Fruit fly (Drosophila melanogaster): ENCODE results near the gene Irp-1A.

Gene Irp-1A

DNA sequence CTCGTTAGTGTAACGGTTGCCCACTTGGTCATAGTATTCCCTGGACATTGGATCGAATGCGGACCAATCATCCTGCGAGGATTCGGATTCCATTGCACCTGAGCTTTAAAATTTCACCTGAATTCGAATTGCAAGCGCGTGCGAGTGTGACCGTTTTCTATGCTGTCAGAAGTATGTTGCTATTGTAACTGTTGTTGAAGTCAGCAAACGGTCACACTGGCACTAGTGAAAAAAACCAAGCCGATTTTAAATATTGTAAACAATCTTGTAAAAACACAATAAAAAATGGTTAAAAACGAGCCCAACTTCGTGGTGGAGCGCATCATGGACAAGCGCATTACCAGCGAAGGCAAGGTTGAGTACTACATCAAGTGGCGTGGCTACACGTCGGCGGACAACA, 21.0 kb upstream of the Irp-1A start, which contains the start of the genes vret and HP1c (continued):
- peak; percentile 84 for TF ChIP-seq Ets65A (GFP tag)
- TF ChIP-seq CG43689 (GFP tag; IDR thresholded peaks at IDR 0.05): no peak
- no peak for TF ChIP-seq Gsc (GFP tag; IDR thresholded peaks at IDR 0.05)
- no peak for TF ChIP-seq CG4360 (GFP tag; IDR thresholded peaks at IDR 0.05)
- peak; percentile 43 for TF ChIP-seq CG2116 (GFP tag; optimal IDR thresholded peaks at IDR 0.05)
- no peak for TF ChIP-seq gsb-n (tag; optimal IDR thresholded peaks at IDR 0.05)
- TF ChIP-seq CG10209 (GFP tag; optimal IDR thresholded peaks at IDR 0.05): no peak
- peak; percentile 68 for TF ChIP-seq Aef1 (GFP tag; IDR thresholded peaks at IDR 0.05)
- no peak for TF ChIP-seq Lpt (GFP tag; optimal IDR thresholded peaks at IDR 0.05)
- TF ChIP-seq mirr (GFP tag; optimal IDR thresholded peaks at IDR 0.05): no peak
- no peak for TF ChIP-seq Kr (GFP tag; optimal IDR thresholded peaks at IDR 0.05)
- no peak for TF ChIP-seq Dip2 (GFP tag; IDR thresholded peaks at IDR 0.05)
- TF ChIP-seq schlank (tag; optimal IDR thresholded peaks at IDR 0.05): no peak
- TF ChIP-seq Opbp (GFP tag; IDR thresholded peaks at IDR 0.05; ENCODE audit: partially characterized antibody): peak; percentile 46; the same call in 1 of the 3 replicates
- no peak for TF ChIP-seq CG7372 (GFP tag; IDR thresholded peaks at IDR 0.05)

DNA sequence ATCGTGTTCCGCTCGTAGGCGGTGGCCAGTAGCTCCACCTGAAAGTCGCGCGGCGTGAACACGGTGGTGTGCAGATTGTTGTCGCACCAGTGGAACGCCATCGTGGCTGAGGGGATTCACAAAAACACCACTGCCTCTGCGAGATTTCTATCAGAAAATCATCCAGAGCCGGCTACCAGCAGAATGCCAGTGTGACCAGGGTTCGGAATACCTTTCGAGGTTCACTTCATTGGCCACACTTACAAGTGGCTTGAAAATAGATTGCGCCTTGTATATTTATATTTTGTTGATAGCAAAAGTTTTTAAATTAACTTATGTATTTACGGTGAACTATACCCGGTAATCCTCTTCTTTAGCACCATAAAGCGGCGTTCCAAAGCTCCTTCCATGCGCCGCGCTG, 16.5 kb upstream of the Irp-1A start, which contains the start of the genes Dcr-1 and CG6985:
TSS of gene Dcr-1 (minus strand) at position 162 of the 400 bp plus-strand sequence.
TSS of gene CG6985 (plus strand) at position 221 of the 400 bp plus-strand sequence.
- peak; percentile 26; the same call in 1 of the 3 replicates for TF ChIP-seq CG7963 (GFP tag; IDR thresholded peaks at IDR 0.05; ENCODE audit: partially characterized antibody)
- TF ChIP-seq CG13287 (GFP tag; IDR thresholded peaks at IDR 0.05; ENCODE audit: partially characterized antibody): peak; percentile 40
- no peak for TF ChIP-seq CG11560 (tag; IDR thresholded peaks at IDR 0.05)
- no peak for TF ChIP-seq CG16815 (GFP tag; optimal IDR thresholded peaks at IDR 0.05)
- TF ChIP-seq pan (optimal IDR thresholded peaks at IDR 0.05): no peak
- TF ChIP-seq pan (GFP tag; optimal IDR thresholded peaks at IDR 0.05 in 1 of 2, IDR thresholded peaks at IDR 0.05 in 1 of 2): no peak
- TF ChIP-seq bbx (GFP tag; IDR thresholded peaks at IDR 0.05; ENCODE audit: partially characterized antibody): no peak
- TF ChIP-seq MBD-R2 (GFP tag; IDR thresholded peaks at IDR 0.05): peak; percentile 88
- no peak for TF ChIP-seq Gsc (GFP tag; IDR thresholded peaks at IDR 0.05)
- TF ChIP-seq usp (GFP tag; optimal IDR thresholded peaks at IDR 0.05): no peak
- no peak for TF ChIP-seq CG11695 (GFP tag; IDR thresholded peaks at IDR 0.05)
- TF ChIP-seq peb (GFP tag; IDR thresholded peaks at IDR 0.05): no peak
- no peak for TF ChIP-seq CG10321 (GFP tag; IDR thresholded peaks at IDR 0.05)
- no peak for TF ChIP-seq CG10462 (GFP tag; optimal IDR thresholded peaks at IDR 0.05)
- TF ChIP-seq CG4617 (GFP tag; optimal IDR thresholded peaks at IDR 0.05; ENCODE audit: borderline replicate concordance): peak; percentile 56
- TF ChIP-seq dmrt11E (tag; optimal IDR thresholded peaks at IDR 0.05): no peak
- no peak for TF ChIP-seq CG12769 (tag; optimal IDR thresholded peaks at IDR 0.05)
- TF ChIP-seq BEAF-32 (GFP tag; optimal IDR thresholded peaks at IDR 0.05): peak; percentile 19
- TF ChIP-seq HmgZ (tag; optimal IDR thresholded peaks at IDR 0.05): peak; percentile 11
- TF ChIP-seq pzg (GFP tag; optimal IDR thresholded peaks at IDR 0.05): peak; percentile 42
- TF ChIP-seq CG17361 (GFP tag; IDR thresholded peaks at IDR 0.05): no peak
- TF ChIP-seq org-1 (GFP tag; optimal IDR thresholded peaks at IDR 0.05): no peak
- TF ChIP-seq tup (GFP tag; optimal IDR thresholded peaks at IDR 0.05): no peak
- TF ChIP-seq fd102C (GFP tag; optimal IDR thresholded peaks at IDR 0.05): no peak
- TF ChIP-seq YL-1 (GFP tag; optimal IDR thresholded peaks at IDR 0.05): peak; percentile 50
- TF ChIP-seq CG10267 (tag; optimal IDR thresholded peaks at IDR 0.05): no peak
- TF ChIP-seq Neu2 (GFP tag; optimal IDR thresholded peaks at IDR 0.05; ENCODE audit: borderline replicate concordance): no peak
- TF ChIP-seq gcm (GFP tag; optimal IDR thresholded peaks at IDR 0.05): no peak
- no peak for TF ChIP-seq gcm2 (GFP tag; optimal IDR thresholded peaks at IDR 0.05)
- TF ChIP-seq CG12104 (GFP tag; optimal IDR thresholded peaks at IDR 0.05): no peak
- no peak for TF ChIP-seq danr (GFP tag; IDR thresholded peaks at IDR 0.05)
- no peak for TF ChIP-seq CG12391 (tag; optimal IDR thresholded peaks at IDR 0.05)
- no peak for TF ChIP-seq CG7987 (GFP tag; optimal IDR thresholded peaks at IDR 0.05)
- no peak for TF ChIP-seq Hr78 (GFP tag; optimal IDR thresholded peaks at IDR 0.05)
- no peak for TF ChIP-seq CG11504 (tag; optimal IDR thresholded peaks at IDR 0.05)
- TF ChIP-seq insv (GFP tag; optimal IDR thresholded peaks at IDR 0.05): no peak
- no peak for TF ChIP-seq jigr1 (GFP tag; IDR thresholded peaks at IDR 0.05)
